Fruit fly (Drosophila melanogaster) whole organism, embryonic: ENCODE measurements around the gene wus.

Source experiments
- Adf1 ChIP-seq: fragments of 200-800 bp; sonication (Bioruptor generic); IDR thresholded peaks from 2 replicates; pipeline ENCODE4 v1.3.6; 2022; ENCODE audit warnings: missing biosample characterization, missing genetic modification characterization
- Aef1 ChIP-seq: fragments of 200-800 bp; sonication (Bioruptor generic); IDR thresholded peaks from 3 replicates; pipeline ENCODE4 v1.3.6; 2022; ENCODE audit warnings: missing biosample characterization, missing genetic modification characterization
- B-H1 ChIP-seq: fragments of 200-800 bp; sonication (Bioruptor generic); IDR thresholded peaks from 3 replicates; pipeline ENCODE4 v1.3.6; 2022; ENCODE audit warnings: missing biosample characterization, missing genetic modification characterization
- CG10654 ChIP-seq: fragments of 200-800 bp; sonication (Bioruptor generic); optimal IDR thresholded peaks from 2 replicates; lab custom pipeline; 2016; ENCODE audit warnings: missing biosample characterization, missing genetic modification characterization
- CG11085 ChIP-seq: fragments of 200-800 bp; sonication (Bioruptor generic); IDR thresholded peaks from 2 replicates; pipeline ENCODE4 v1.3.6; 2022; ENCODE audit warnings: missing biosample characterization, missing genetic modification characterization
- CG11398 ChIP-seq: fragments of 200-800 bp; sonication (Bioruptor generic); optimal IDR thresholded peaks from 2 replicates; lab custom pipeline; 2016; ENCODE audit warnings: missing biosample characterization, missing genetic modification characterization
- CG11504 ChIP-seq: fragments of 200-800 bp; sonication (Bioruptor generic); optimal IDR thresholded peaks from 3 replicates; lab custom pipeline; 2019; ENCODE audit warnings: missing biosample characterization, mild to moderate bottlenecking, missing genetic modification characterization, moderate library complexity
- CG12299 ChIP-seq: fragments of 200-800 bp; sonication (Bioruptor generic); optimal IDR thresholded peaks from 2 replicates; lab custom pipeline; 2018; ENCODE audit warnings: missing biosample characterization, mild to moderate bottlenecking, missing genetic modification characterization
- CG12391 ChIP-seq: fragments of 200-800 bp; sonication (Bioruptor generic); optimal IDR thresholded peaks from 3 replicates; lab custom pipeline; 2018; ENCODE audit warnings: missing biosample characterization, mild to moderate bottlenecking, missing genetic modification characterization, moderate library complexity
- CG12769 ChIP-seq: fragments of 200-800 bp; sonication (Bioruptor generic); optimal IDR thresholded peaks from 2 replicates; lab custom pipeline; 2019; ENCODE audit warnings: missing biosample characterization, mild to moderate bottlenecking, missing genetic modification characterization, moderate library complexity
- CG13287 ChIP-seq: fragments of 200-800 bp; sonication (Bioruptor generic); IDR thresholded peaks from 2 replicates; pipeline ENCODE4 v1.3.6; 2022; ENCODE audit warnings: missing biosample characterization, missing genetic modification characterization; ENCODE audit not compliant: partially characterized antibody
- CG14014 ChIP-seq: fragments of 200-800 bp; sonication (Bioruptor generic); IDR thresholded peaks from 2 replicates; pipeline ENCODE4 v1.3.6; 2022; ENCODE audit warnings: missing biosample characterization, missing genetic modification characterization
- CG15269 ChIP-seq: fragments of 200-800 bp; sonication (Bioruptor generic); optimal IDR thresholded peaks from 2 replicates; lab custom pipeline; 2018; ENCODE audit warnings: missing biosample characterization, mild to moderate bottlenecking, missing genetic modification characterization, moderate library complexity
- CG15601 ChIP-seq: fragments of 200-800 bp; sonication (Bioruptor generic); optimal IDR thresholded peaks from 3 replicates; lab custom pipeline; 2019; ENCODE audit warnings: missing biosample characterization, mild to moderate bottlenecking, missing genetic modification characterization, moderate library complexity
- CG18262 ChIP-seq: fragments of 200-800 bp; optimal IDR thresholded peaks from 3 replicates; lab custom pipeline; 2019; ENCODE audit warnings: missing biosample characterization, mild to moderate bottlenecking, missing genetic modification characterization, moderate library complexity
- CG2202 ChIP-seq: fragments of 200-800 bp; sonication (Bioruptor generic); optimal IDR thresholded peaks from 2 replicates; lab custom pipeline; 2018; ENCODE audit warnings: missing biosample characterization, mild to moderate bottlenecking, missing genetic modification characterization
- CG30020 ChIP-seq: fragments of 200-800 bp; optimal IDR thresholded peaks from 2 replicates; lab custom pipeline; 2019; ENCODE audit warnings: missing biosample characterization, mild to moderate bottlenecking, missing genetic modification characterization, moderate library complexity
- CG31365 ChIP-seq: fragments of 200-800 bp; sonication (Bioruptor generic); optimal IDR thresholded peaks from 2 replicates; lab custom pipeline; 2018; ENCODE audit warnings: missing biosample characterization, mild to moderate bottlenecking, missing genetic modification characterization
- CG31388 ChIP-seq: fragments of 200-800 bp; sonication (Bioruptor generic); optimal IDR thresholded peaks from 2 replicates; lab custom pipeline; 2016; ENCODE audit warnings: missing biosample characterization, missing genetic modification characterization
- CG4854 ChIP-seq: fragments of 200-800 bp; sonication (Bioruptor generic); optimal IDR thresholded peaks from 2 replicates; lab custom pipeline; 2016; ENCODE audit warnings: missing biosample characterization, missing genetic modification characterization, inconsistent platforms
- CG8281 ChIP-seq: fragments of 200-800 bp; sonication (Bioruptor generic); optimal IDR thresholded peaks from 2 replicates; lab custom pipeline; 2018; ENCODE audit warnings: missing biosample characterization, mild to moderate bottlenecking, missing genetic modification characterization, moderate library complexity
- CG8359 ChIP-seq: fragments of 200-800 bp; sonication (Bioruptor generic); optimal IDR thresholded peaks from 2 replicates; lab custom pipeline; 2017; ENCODE audit warnings: missing biosample characterization, mild to moderate bottlenecking, missing genetic modification characterization, borderline replicate concordance
- CG9876 ChIP-seq: fragments of 200-800 bp; sonication (Bioruptor generic); optimal IDR thresholded peaks from 2 replicates; lab custom pipeline; 2016; ENCODE audit warnings: missing biosample characterization, missing genetic modification characterization
- Deaf1 ChIP-seq: fragments of 200-800 bp; optimal IDR thresholded peaks from 3 replicates; lab custom pipeline; 2019; ENCODE audit warnings: missing biosample characterization, mild to moderate bottlenecking, missing genetic modification characterization, moderate library complexity
- Jarid2 ChIP-seq: fragments of 200-800 bp; sonication (Bioruptor generic); optimal IDR thresholded peaks from 3 replicates; lab custom pipeline; 2017; ENCODE audit warnings: mild to moderate bottlenecking, missing biosample characterization, missing genetic modification reagents, missing genetic modification characterization
- Med ChIP-seq: fragments of 200-800 bp; sonication (Bioruptor generic); peaks from one replicate; lab custom pipeline; 2016; ENCODE audit warnings: missing biosample characterization, missing genetic modification characterization, mild to moderate bottlenecking, inconsistent platforms, moderate library complexity
- Nf-YA ChIP-seq: fragments of 200-800 bp; sonication (Bioruptor generic); IDR thresholded peaks from 2 replicates; pipeline ENCODE4 v1.3.6; 2022; ENCODE audit warnings: missing biosample characterization, missing genetic modification characterization
- Pdp1 ChIP-seq, 2 experiments: fragments of 200-800 bp; sonication (Bioruptor generic); optimal IDR thresholded peaks; 3 replicates each; lab custom pipeline; 2016; ENCODE audit warnings: missing biosample characterization in 2 of 2, missing genetic modification characterization in 2 of 2, mild to moderate bottlenecking in 1 of 2, moderate library complexity in 1 of 2
- Rx ChIP-seq: fragments of 200-800 bp; sonication (Bioruptor generic); IDR thresholded peaks from 2 replicates; pipeline ENCODE4 v1.3.6; 2022; ENCODE audit warnings: missing biosample characterization, missing genetic modification characterization
- Trl ChIP-seq, 3 experiments: fragments of >200 bp in 2 of 3; fragments of 200-800 bp in 1 of 3; sonication (Bioruptor generic) in 1 of 3; optimal IDR thresholded peaks; 2 replicates in 1 of 3; 3 replicates in 2 of 3; lab custom pipeline; 2016 to 2017; ENCODE audit warnings: missing biosample characterization in 1 of 3, missing genetic modification characterization in 1 of 3
- Vsx1 ChIP-seq: fragments of 200-800 bp; sonication (Bioruptor generic); optimal IDR thresholded peaks from 2 replicates; lab custom pipeline; 2017; ENCODE audit warnings: missing biosample characterization, mild to moderate bottlenecking, missing genetic modification characterization, missing genetic modification reagents
- ab ChIP-seq: fragments of 200-800 bp; sonication (Bioruptor generic); optimal IDR thresholded peaks from 2 replicates; lab custom pipeline; 2016; ENCODE audit warnings: missing biosample characterization, missing genetic modification characterization
- ato ChIP-seq: fragments of 200-800 bp; sonication (Bioruptor generic); IDR thresholded peaks from 2 replicates; pipeline ENCODE4 v1.3.6; 2022; ENCODE audit warnings: missing biosample characterization, missing genetic modification characterization; ENCODE audit not compliant: partially characterized antibody
- az2 ChIP-seq: fragments of 200-800 bp; sonication (Bioruptor generic); optimal IDR thresholded peaks from 3 replicates; lab custom pipeline; 2016; ENCODE audit warnings: missing biosample characterization, missing genetic modification characterization
- cas ChIP-seq: fragments of 200-800 bp; sonication (Bioruptor generic); IDR thresholded peaks from 2 replicates; pipeline ENCODE4 v1.3.6; 2022; ENCODE audit warnings: missing biosample characterization, missing genetic modification characterization
- chinmo ChIP-seq: fragments of 200-800 bp; sonication (Bioruptor generic); IDR thresholded peaks from 4 replicates; pipeline ENCODE4 v1.3.6; 2022; ENCODE audit warnings: missing biosample characterization, missing genetic modification characterization; ENCODE audit not compliant: partially characterized antibody
- croc ChIP-seq: fragments of 200-800 bp; sonication (Bioruptor generic); conservative IDR thresholded peaks from 3 replicates; pipeline ENCODE4 v1.3.6; 2022; ENCODE audit warnings: missing biosample characterization, missing genetic modification characterization
- cwo ChIP-seq: fragments of 200-800 bp; sonication (Bioruptor generic); optimal IDR thresholded peaks from 3 replicates; lab custom pipeline; 2017; ENCODE audit warnings: missing biosample characterization, missing genetic modification characterization, mild to moderate bottlenecking, moderate library complexity, missing genetic modification reagents
- gcm ChIP-seq: fragments of 200-800 bp; sonication (Bioruptor generic); optimal IDR thresholded peaks from 2 replicates; lab custom pipeline; 2019; ENCODE audit warnings: missing biosample characterization, mild to moderate bottlenecking, missing genetic modification characterization, moderate library complexity
- gt ChIP-seq: fragments of 200-800 bp; sonication (Bioruptor generic); IDR thresholded peaks from 2 replicates; pipeline ENCODE4 v1.3.6; 2022; ENCODE audit warnings: missing biosample characterization, missing genetic modification characterization
- kay ChIP-seq: fragments of 200-800 bp; sonication (Bioruptor generic); optimal IDR thresholded peaks from 2 replicates; lab custom pipeline; 2016; ENCODE audit warnings: missing biosample characterization, missing genetic modification characterization
- knrl ChIP-seq: fragments of 200-800 bp; sonication (Bioruptor generic); IDR thresholded peaks from 3 replicates; pipeline ENCODE4 v1.3.6; 2022; ENCODE audit warnings: missing biosample characterization, missing genetic modification characterization; ENCODE audit not compliant: partially characterized antibody
- psq ChIP-seq: fragments of 200-800 bp; sonication (Bioruptor generic); optimal IDR thresholded peaks from 2 replicates; lab custom pipeline; 2017; ENCODE audit warnings: missing biosample characterization, missing genetic modification characterization
- shn ChIP-seq: fragments of 200-800 bp; sonication (Bioruptor generic); optimal IDR thresholded peaks from 3 replicates; lab custom pipeline; 2016; ENCODE audit warnings: missing biosample characterization, missing genetic modification characterization
- slp2 ChIP-seq: fragments of 200-800 bp; sonication (Bioruptor generic); optimal IDR thresholded peaks from 2 replicates; lab custom pipeline; 2016; ENCODE audit warnings: missing biosample characterization, missing genetic modification characterization
- ssp ChIP-seq: fragments of 200-800 bp; sonication (Bioruptor generic); IDR thresholded peaks from 2 replicates; pipeline ENCODE4 v1.3.6; 2022; ENCODE audit warnings: missing biosample characterization, missing genetic modification characterization
- tap ChIP-seq: fragments of 200-800 bp; optimal IDR thresholded peaks from 3 replicates; lab custom pipeline; 2019; ENCODE audit warnings: missing biosample characterization, mild to moderate bottlenecking, missing genetic modification characterization, moderate library complexity
- vnd ChIP-seq: fragments of 200-800 bp; sonication (Bioruptor generic); IDR thresholded peaks from 3 replicates; pipeline ENCODE4 v1.3.6; 2022; ENCODE audit warnings: missing biosample characterization, missing genetic modification characterization; ENCODE audit not compliant: partially characterized antibody

wus gene

DNA sequence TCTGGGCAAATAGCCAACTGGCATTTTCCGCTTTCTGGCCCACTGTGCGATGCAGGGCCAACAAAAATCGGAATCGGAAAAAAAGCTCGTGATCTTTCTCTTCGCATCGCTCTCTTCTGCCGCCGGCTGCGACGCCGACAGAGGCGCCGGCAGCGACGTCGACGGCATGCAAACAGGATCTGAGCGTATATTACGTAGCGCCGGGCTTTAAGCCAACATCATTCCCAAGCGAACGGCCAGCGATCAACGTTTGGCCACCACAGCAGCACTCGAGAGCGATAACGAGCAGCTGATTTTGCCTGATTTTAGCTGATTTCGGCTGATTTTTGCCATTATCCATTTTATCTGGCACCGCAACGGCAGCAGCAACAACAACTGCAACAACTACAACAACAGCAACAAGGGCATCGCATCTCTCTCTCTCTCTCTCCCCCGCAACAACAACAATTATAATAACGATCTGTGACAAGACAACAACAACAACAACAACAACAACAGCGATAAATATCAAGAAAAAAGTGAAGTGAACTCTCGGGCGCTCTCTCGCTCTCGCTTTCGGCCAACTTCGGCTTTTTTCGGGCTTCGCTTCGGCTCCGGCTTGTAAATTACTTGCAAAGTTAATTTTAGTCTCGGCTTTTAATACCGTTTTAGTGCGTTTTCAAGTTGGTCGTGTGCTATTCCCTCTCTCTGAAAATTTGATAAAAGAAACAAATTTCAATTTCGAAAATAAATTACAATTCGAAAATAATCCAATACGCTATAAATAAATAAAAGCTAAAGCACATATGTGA is 27.5 kb downstream of the wus start, which contains the start of gene CG4928 (continued):
- no peak for TF ChIP-seq Rx (GFP tag; lab: Robert Waterston, UW)
- no peak for TF ChIP-seq CG11085
- TF ChIP-seq ssp (GFP tag; lab: Robert Waterston, UW) = no peak
- TF ChIP-seq knrl (GFP tag; lab: Robert Waterston, UW) = no peak
- TF ChIP-seq Pdp1 (GFP tag; optimal IDR thresholded peaks at IDR 0.05; lab: Kevin White, UChicago) = peak in 1 of 2 experiments; percentile 18
- no peak for TF ChIP-seq ato
- no peak for TF ChIP-seq cas (GFP tag; lab: Robert Waterston, UW)
- TF ChIP-seq vnd (GFP tag; lab: Robert Waterston, UW) = no peak
- no peak for TF ChIP-seq CG11504 (tag; lab: Kevin White, UChicago)
- no peak for TF ChIP-seq CG14014 (GFP tag; lab: Robert Waterston, UW)
- TF ChIP-seq CG8359 (GFP tag; lab: Kevin White, UChicago) = no peak
- no peak for TF ChIP-seq CG15269
- no peak for TF ChIP-seq CG2202
- peak; percentile 57 for TF ChIP-seq Med (GFP tag; lab: Kevin White, UChicago)
- TF ChIP-seq gcm = no peak
- TF ChIP-seq kay (GFP tag; lab: Kevin White, UChicago) = no peak
- no peak for TF ChIP-seq Nf-YA
- no peak for TF ChIP-seq ab (GFP tag; lab: Kevin White, UChicago)
- peak; percentile 46 for TF ChIP-seq CG12769 (tag; lab: Kevin White, UChicago)
- TF ChIP-seq CG13287 = peak; percentile 11; the same call in 1 of the 2 replicates
- peak; percentile 96 for TF ChIP-seq Deaf1 (tag; lab: Kevin White, UChicago)
- no peak for TF ChIP-seq shn (GFP tag; lab: Kevin White, UChicago)
- TF ChIP-seq CG12299 (tag; lab: Kevin White, UChicago) = no peak
- peak; percentile 94; the same call in 3 of the 4 replicates for TF ChIP-seq chinmo (GFP tag; lab: Robert Waterston, UW)
- peak; percentile 89 for TF ChIP-seq Adf1 (GFP tag; lab: Robert Waterston, UW)
- no peak for TF ChIP-seq CG31388 (GFP tag; lab: Kevin White, UChicago)
- TF ChIP-seq Vsx1 = no peak
- no peak for TF ChIP-seq CG10654 (GFP tag; lab: Kevin White, UChicago)
- TF ChIP-seq Trl (optimal IDR thresholded peaks at IDR 0.05; lab: Kevin White, UChicago) = peak; percentile 38 to 73
- TF ChIP-seq Trl (GFP tag; optimal IDR thresholded peaks at IDR 0.05; lab: Kevin White, UChicago) = no peak
- no peak for TF ChIP-seq gt (GFP tag; lab: Robert Waterston, UW)
- no peak for TF ChIP-seq CG12391
- TF ChIP-seq cwo = no peak
- no peak for TF ChIP-seq tap
- TF ChIP-seq psq (GFP tag; lab: Kevin White, UChicago) = no peak
- TF ChIP-seq CG18262 (tag; lab: Kevin White, UChicago) = no peak
- no peak for TF ChIP-seq az2 (GFP tag; lab: Kevin White, UChicago)
- no peak for TF ChIP-seq CG8281 (tag; lab: Kevin White, UChicago)
- no peak for TF ChIP-seq croc
- no peak for TF ChIP-seq CG15601 (tag; lab: Kevin White, UChicago)
- no peak for TF ChIP-seq CG4854 (GFP tag; lab: Kevin White, UChicago)
- TF ChIP-seq slp2 (GFP tag; lab: Kevin White, UChicago) = no peak
- no peak for TF ChIP-seq Jarid2 (GFP tag; lab: Kevin White, UChicago)
- no peak for TF ChIP-seq CG9876
- TF ChIP-seq CG11398 (GFP tag; lab: Kevin White, UChicago) = no peak
- TF ChIP-seq CG31365 (tag; lab: Kevin White, UChicago) = no peak
- 0 out of 3 replicates have a peak, but pooled peaks have one; percentile 18 for TF ChIP-seq Aef1 (GFP tag; lab: Robert Waterston, UW)
- TF ChIP-seq CG30020 = no peak
- TF ChIP-seq B-H1 (GFP tag; lab: Robert Waterston, UW) = no peak
